Worm (Caenorhabditis elegans): ENCODE data around the gene unc-27.

DNA sequence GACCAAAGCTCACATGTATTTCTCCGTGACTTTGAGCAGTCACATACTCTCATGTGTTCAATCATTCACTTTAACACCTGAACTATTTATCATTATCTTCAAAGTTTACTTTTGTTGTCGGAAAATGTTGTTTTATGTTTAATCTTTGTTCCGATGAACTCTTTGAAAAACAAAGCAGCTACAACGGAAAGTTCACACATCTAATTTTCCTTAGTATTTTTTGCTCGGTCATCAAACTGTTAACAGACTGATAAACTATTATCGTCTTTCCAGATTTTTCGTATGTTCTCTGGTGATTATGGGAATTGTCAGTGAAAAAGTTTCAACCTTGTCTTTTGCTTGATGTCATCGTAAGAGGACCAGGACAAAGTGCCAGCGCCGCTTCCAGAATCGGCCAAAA, 33.3 kb upstream of the unc-27 start:
- no peak for TF ChIP-seq elt-3 (tag; optimal IDR thresholded peaks at IDR 0.05)
- no peak for TF ChIP-seq sea-2 (GFP tag; optimal IDR thresholded peaks at IDR 0.05)
- peak; percentile 30 for TF ChIP-seq pha-4 (tag; optimal IDR thresholded peaks at IDR 0.05)
- no peak for TF ChIP-seq nhr-77 (tag; optimal IDR thresholded peaks at IDR 0.05)
- TF ChIP-seq ZK546.5 (tag; optimal IDR thresholded peaks at IDR 0.05), result no peak
- no peak for TF ChIP-seq unc-62 (GFP tag; optimal IDR thresholded peaks at IDR 0.05)
- TF ChIP-seq unc-39 (tag; optimal IDR thresholded peaks at IDR 0.05), result no peak
- TF ChIP-seq nhr-25 (tag; optimal IDR thresholded peaks at IDR 0.05), result no peak
- no peak for TF ChIP-seq ceh-82 (tag; optimal IDR thresholded peaks at IDR 0.05)
- TF ChIP-seq nhr-11 (tag; optimal IDR thresholded peaks at IDR 0.05), result no peak
- no peak for TF ChIP-seq fkh-10 (GFP tag; optimal IDR thresholded peaks at IDR 0.05)
- TF ChIP-seq egl-5 (tag; optimal IDR thresholded peaks at IDR 0.05), result no peak

Data from whole organism, L3 larva.